Worm (Caenorhabditis elegans): ENCODE measurements around the gene F45H10.2.

ce11 chrII:13469043-13469652 is 23.7 kb downstream of the F45H10.2 start, which contains the start of gene E01G4.3:
- TF ChIP-seq aha-1 (tag; optimal IDR thresholded peaks at IDR 0.05) = no peak
- TF ChIP-seq jun-1 (tag; optimal IDR thresholded peaks at IDR 0.05) = peak; percentile 82
- TF ChIP-seq dsc-1 (tag; optimal IDR thresholded peaks at IDR 0.05) = no peak
- TF ChIP-seq skn-1 (tag; optimal IDR thresholded peaks at IDR 0.05) = peak; percentile 30
- peak; percentile 40 to 73 for TF ChIP-seq lsy-2 (tag; optimal IDR thresholded peaks at IDR 0.05)

Data from whole organism, L1 larva.